Fruit fly (Drosophila melanogaster) whole organism, embryonic: ENCODE measurements around the gene Muc91C.

Experiments
- B-H2 ChIP-seq: fragments of 200-800 bp; sonication (Bioruptor generic); optimal IDR thresholded peaks from 2 replicates; lab custom pipeline; 2018; ENCODE audit warnings: missing biosample characterization, mild to moderate bottlenecking, missing genetic modification characterization
- CG10267 ChIP-seq: fragments of 200-800 bp; sonication (Bioruptor generic); optimal IDR thresholded peaks from 2 replicates; lab custom pipeline; 2018; ENCODE audit warnings: missing biosample characterization, mild to moderate bottlenecking, missing genetic modification characterization, moderate library complexity
- CG11695 ChIP-seq: fragments of 200-800 bp; sonication (Bioruptor generic); IDR thresholded peaks from 3 replicates; pipeline ENCODE4 v1.3.6; 2022; ENCODE audit warnings: missing biosample characterization, missing genetic modification characterization
- CG12391 ChIP-seq: fragments of 200-800 bp; sonication (Bioruptor generic); optimal IDR thresholded peaks from 3 replicates; lab custom pipeline; 2018; ENCODE audit warnings: missing biosample characterization, mild to moderate bottlenecking, missing genetic modification characterization, moderate library complexity
- CG14050 ChIP-seq: fragments of 200-800 bp; sonication (Bioruptor generic); IDR thresholded peaks from 3 replicates; pipeline ENCODE4 v1.3.6; 2022; ENCODE audit warnings: missing biosample characterization, missing genetic modification characterization
- CG15696 ChIP-seq: fragments of 200-800 bp; sonication (Bioruptor generic); optimal IDR thresholded peaks from 2 replicates; lab custom pipeline; 2019; ENCODE audit warnings: missing biosample characterization, mild to moderate bottlenecking, missing genetic modification characterization, moderate library complexity
- CG1647 ChIP-seq: fragments of 200-800 bp; sonication (Bioruptor generic); optimal IDR thresholded peaks from 3 replicates; lab custom pipeline; 2016; ENCODE audit warnings: missing biosample characterization, missing genetic modification characterization
- CG17361 ChIP-seq: fragments of 200-800 bp; sonication (Bioruptor generic); IDR thresholded peaks from 3 replicates; pipeline ENCODE4 v1.3.6; 2022; ENCODE audit warnings: missing biosample characterization, missing genetic modification characterization
- CG18599 ChIP-seq: fragments of 200-800 bp; sonication (Bioruptor generic); optimal IDR thresholded peaks from 3 replicates; lab custom pipeline; 2017; ENCODE audit warnings: missing biosample characterization, missing genetic modification characterization, mild to moderate bottlenecking, moderate library complexity, missing genetic modification reagents
- CG31224 ChIP-seq: fragments of 200-800 bp; sonication (Bioruptor generic); IDR thresholded peaks from 2 replicates; pipeline ENCODE4 v1.3.6; 2022; ENCODE audit warnings: missing biosample characterization, missing genetic modification characterization
- CG31365 ChIP-seq: fragments of 200-800 bp; sonication (Bioruptor generic); optimal IDR thresholded peaks from 2 replicates; lab custom pipeline; 2018; ENCODE audit warnings: missing biosample characterization, mild to moderate bottlenecking, missing genetic modification characterization
- CG31441 ChIP-seq: fragments of 200-800 bp; sonication (Bioruptor generic); IDR thresholded peaks from 2 replicates; pipeline ENCODE4 v1.3.6; 2022; ENCODE audit warnings: missing biosample characterization, missing genetic modification characterization
- CG34376 ChIP-seq: fragments of 200-800 bp; sonication (Bioruptor generic); optimal IDR thresholded peaks from 2 replicates; lab custom pipeline; 2018; ENCODE audit warnings: missing biosample characterization, mild to moderate bottlenecking, missing genetic modification characterization
- CG43689 ChIP-seq: fragments of 200-800 bp; sonication (Bioruptor generic); IDR thresholded peaks from 2 replicates; pipeline ENCODE4 v1.3.6; 2022; ENCODE audit warnings: missing biosample characterization, missing genetic modification characterization
- CG6765 ChIP-seq: fragments of 200-800 bp; sonication (Bioruptor generic); optimal IDR thresholded peaks from 3 replicates; lab custom pipeline; 2017; ENCODE audit warnings: missing biosample characterization, mild to moderate bottlenecking, missing genetic modification characterization
- CG8924 ChIP-seq: fragments of 200-800 bp; optimal IDR thresholded peaks from 3 replicates; lab custom pipeline; 2019; ENCODE audit warnings: missing biosample characterization, mild to moderate bottlenecking, missing genetic modification characterization, moderate library complexity
- Chrac-16 ChIP-seq: fragments of 200-800 bp; sonication (Bioruptor generic); optimal IDR thresholded peaks from 3 replicates; lab custom pipeline; 2016; ENCODE audit warnings: missing biosample characterization, missing genetic modification characterization
- GATAe ChIP-seq: fragments of 200-800 bp; sonication (Bioruptor generic); conservative IDR thresholded peaks from 2 replicates; pipeline ENCODE4 v1.3.6; 2022; ENCODE audit warnings: missing biosample characterization, missing genetic modification characterization
- HmgZ ChIP-seq: fragments of 200-800 bp; sonication (Bioruptor generic); optimal IDR thresholded peaks from 2 replicates; lab custom pipeline; 2018; ENCODE audit warnings: missing biosample characterization, mild to moderate bottlenecking, missing genetic modification characterization
- Hr78 ChIP-seq, 2 experiments: fragments of 200-800 bp in 1 of 2; fragments of >200 bp in 1 of 2; sonication (Bioruptor generic) in 1 of 2; optimal IDR thresholded peaks; 2 replicates each; lab custom pipeline; 2017 to 2019; ENCODE audit warnings: missing biosample characterization in 2 of 2, missing genetic modification characterization in 2 of 2, mild to moderate bottlenecking in 1 of 2, moderate library complexity in 1 of 2
- Jarid2 ChIP-seq: fragments of 200-800 bp; sonication (Bioruptor generic); optimal IDR thresholded peaks from 3 replicates; lab custom pipeline; 2017; ENCODE audit warnings: mild to moderate bottlenecking, missing biosample characterization, missing genetic modification reagents, missing genetic modification characterization
- Med ChIP-seq: fragments of 200-800 bp; sonication (Bioruptor generic); peaks from one replicate; lab custom pipeline; 2016; ENCODE audit warnings: missing biosample characterization, missing genetic modification characterization, mild to moderate bottlenecking, inconsistent platforms, moderate library complexity
- Meics ChIP-seq: fragments of 200-800 bp; sonication (Bioruptor generic); optimal IDR thresholded peaks from 2 replicates; lab custom pipeline; 2017; ENCODE audit warnings: missing biosample characterization, mild to moderate bottlenecking, missing genetic modification characterization
- Ptx1 ChIP-seq: fragments of 200-800 bp; sonication (Bioruptor generic); IDR thresholded peaks from 2 replicates; pipeline ENCODE4 v1.3.6; 2022; ENCODE audit warnings: missing biosample characterization, missing genetic modification characterization
- Sin3A ChIP-seq: fragments of >200 bp; optimal IDR thresholded peaks from 2 replicates; lab custom pipeline; 2018
- Six4 ChIP-seq: fragments of 200-800 bp; sonication (Bioruptor generic); optimal IDR thresholded peaks from 2 replicates; lab custom pipeline; 2016; ENCODE audit warnings: missing biosample characterization, missing genetic modification characterization
- TFAM ChIP-seq: fragments of 200-800 bp; sonication (Bioruptor generic); optimal IDR thresholded peaks from 2 replicates; lab custom pipeline; 2017; ENCODE audit warnings: missing biosample characterization, missing genetic modification characterization, inconsistent platforms
- Xbp1 ChIP-seq: fragments of 200-800 bp; sonication (Bioruptor generic); optimal IDR thresholded peaks from 3 replicates; lab custom pipeline; 2016; ENCODE audit warnings: missing biosample characterization, mild to moderate bottlenecking, missing genetic modification characterization
- dimm ChIP-seq: fragments of 200-800 bp; sonication (Bioruptor generic); IDR thresholded peaks from 2 replicates; pipeline ENCODE4 v1.3.6; 2022; ENCODE audit warnings: missing biosample characterization, missing genetic modification characterization
- esg ChIP-seq: fragments of 200-800 bp; sonication (Bioruptor generic); conservative IDR thresholded peaks from 2 replicates; pipeline ENCODE4 v1.3.6; 2022; ENCODE audit warnings: missing biosample characterization, missing genetic modification characterization
- exex ChIP-seq: fragments of 200-800 bp; sonication (Bioruptor generic); optimal IDR thresholded peaks from 4 replicates; lab custom pipeline; 2018; ENCODE audit warnings: missing biosample characterization, mild to moderate bottlenecking, missing genetic modification characterization, moderate library complexity
- gem ChIP-seq: fragments of 200-800 bp; sonication (Bioruptor generic); optimal IDR thresholded peaks from 2 replicates; lab custom pipeline; 2019; ENCODE audit warnings: missing biosample characterization, mild to moderate bottlenecking, missing genetic modification characterization, moderate library complexity
- grn ChIP-seq: fragments of 200-800 bp; sonication (Bioruptor generic); optimal IDR thresholded peaks from 3 replicates; lab custom pipeline; 2017; ENCODE audit warnings: missing biosample characterization, missing genetic modification characterization
- gro ChIP-seq: fragments of 200-800 bp; sonication (Bioruptor generic); optimal IDR thresholded peaks from 2 replicates; lab custom pipeline; 2016; ENCODE audit warnings: missing biosample characterization, missing genetic modification characterization
- lab ChIP-seq: fragments of 200-800 bp; sonication (Bioruptor generic); optimal IDR thresholded peaks from 3 replicates; lab custom pipeline; 2017; ENCODE audit warnings: missing biosample characterization, missing genetic modification characterization, mild to moderate bottlenecking, moderate library complexity, missing genetic modification reagents
- lov ChIP-seq, 2 experiments: fragments of 200-800 bp in 1 of 2; fragments of >200 bp in 1 of 2; sonication (Bioruptor generic) in 1 of 2; IDR thresholded peaks in 1 of 2; optimal IDR thresholded peaks in 1 of 2; 2 replicates in 1 of 2; 3 replicates in 1 of 2; pipeline versions ENCODE4 v1.3.6 to Lab custom; 2017 to 2022; ENCODE audit warnings: missing biosample characterization in 1 of 2, missing genetic modification characterization in 1 of 2
- mirr ChIP-seq: fragments of 200-800 bp; sonication (Bioruptor generic); optimal IDR thresholded peaks from 3 replicates; lab custom pipeline; 2018; ENCODE audit warnings: missing biosample characterization, mild to moderate bottlenecking, missing genetic modification characterization
- row ChIP-seq: fragments of 200-800 bp; sonication (Bioruptor generic); IDR thresholded peaks from 3 replicates; pipeline ENCODE4 v1.3.6; 2022; ENCODE audit warnings: missing biosample characterization, missing genetic modification characterization
- run ChIP-seq: fragments of 200-800 bp; sonication (Bioruptor generic); optimal IDR thresholded peaks from 3 replicates; lab custom pipeline; 2018; ENCODE audit warnings: missing biosample characterization, mild to moderate bottlenecking, missing genetic modification characterization
- salm ChIP-seq: fragments of 200-800 bp; sonication (Bioruptor generic); optimal IDR thresholded peaks from 2 replicates; lab custom pipeline; 2018; ENCODE audit warnings: missing biosample characterization, mild to moderate bottlenecking, missing genetic modification characterization
- sd ChIP-seq: fragments of 200-800 bp; sonication (Bioruptor generic); optimal IDR thresholded peaks from 3 replicates; lab custom pipeline; 2018; ENCODE audit warnings: missing biosample characterization, mild to moderate bottlenecking, missing genetic modification characterization, moderate library complexity
- sug ChIP-seq: fragments of 200-800 bp; optimal IDR thresholded peaks from 2 replicates; lab custom pipeline; 2019; ENCODE audit warnings: missing biosample characterization, mild to moderate bottlenecking, missing genetic modification characterization, moderate library complexity
- tgo ChIP-seq: fragments of 200-800 bp; sonication (Bioruptor generic); IDR thresholded peaks from 3 replicates; pipeline ENCODE4 v1.3.6; 2022; ENCODE audit warnings: missing biosample characterization, missing genetic modification characterization
- tx ChIP-seq: fragments of 200-800 bp; sonication (Bioruptor generic); optimal IDR thresholded peaks from 2 replicates; lab custom pipeline; 2016; ENCODE audit warnings: missing biosample characterization, missing genetic modification characterization
- wdn ChIP-seq: fragments of 200-800 bp; sonication (Bioruptor generic); IDR thresholded peaks from 2 replicates; pipeline ENCODE4 v1.3.6; 2022; ENCODE audit warnings: missing biosample characterization, missing genetic modification characterization
- z ChIP-seq: fragments of 200-800 bp; sonication (Bioruptor generic); IDR thresholded peaks from 3 replicates; pipeline ENCODE4 v1.3.6; 2022; ENCODE audit warnings: missing biosample characterization, missing genetic modification characterization

Muc91C gene

dm6 chr3R:18677500-18677940, 15.0 kb downstream of the Muc91C start, which contains the start of the genes dind and CG7706 (continued):
- no peak for TF ChIP-seq CG15696 (tag; lab: Kevin White, UChicago)
- no peak for TF ChIP-seq salm (tag; lab: Kevin White, UChicago)
- no peak for TF ChIP-seq tgo (GFP tag; lab: Robert Waterston, UW)
- no peak for TF ChIP-seq CG1647 (GFP tag; lab: Kevin White, UChicago)
- TF ChIP-seq gro (GFP tag; lab: Kevin White, UChicago), result no peak
- TF ChIP-seq CG18599 (GFP tag; lab: Kevin White, UChicago), result no peak

dm6 chr3R:18671112-18671729, 21.3 kb downstream of the Muc91C start, which contains the start of gene CG31230:
Gene CG31230, plus strand, starts transcription at chr3R:18671679.
- TF ChIP-seq sd (tag; lab: Kevin White, UChicago), result peak; percentile 94
- TF ChIP-seq mirr, result peak; percentile 0
- TF ChIP-seq CG31224 (GFP tag; lab: Robert Waterston, UW), result no peak
- TF ChIP-seq CG34376 (GFP tag; lab: Kevin White, UChicago), result peak; percentile 11
- peak; percentile 1 for TF ChIP-seq B-H2
- peak in 1 of 2 experiments; percentile 30 for TF ChIP-seq Hr78 (GFP tag; optimal IDR thresholded peaks at IDR 0.05; lab: Kevin White, UChicago)
- peak; percentile 41 for TF ChIP-seq HmgZ (tag; lab: Kevin White, UChicago)
- no peak for TF ChIP-seq gem (tag; lab: Kevin White, UChicago)
- TF ChIP-seq GATAe (GFP tag; lab: Robert Waterston, UW), result peak; percentile 71; the same call in 1 of the 2 replicates
- 0 out of 3 replicates have a peak, but pooled peaks have one; percentile 6 for TF ChIP-seq z (GFP tag; lab: Robert Waterston, UW)
- peak; percentile 50 for TF ChIP-seq Jarid2 (GFP tag; lab: Kevin White, UChicago)
- TF ChIP-seq exex (tag; lab: Kevin White, UChicago), result peak; percentile 62
- peak; percentile 16 for TF ChIP-seq sug (tag; lab: Kevin White, UChicago)
- peak; percentile 4 for TF ChIP-seq grn
- no peak for TF ChIP-seq CG8924 (tag; lab: Kevin White, UChicago)
- TF ChIP-seq CG10267 (tag; lab: Kevin White, UChicago), result no peak
- TF ChIP-seq lab (GFP tag; lab: Kevin White, UChicago), result peak; percentile 29
- TF ChIP-seq wdn (GFP tag; lab: Robert Waterston, UW), result no peak
- peak; percentile 2 for TF ChIP-seq CG31365 (tag; lab: Kevin White, UChicago)
- TF ChIP-seq Med (GFP tag; lab: Kevin White, UChicago), result peak; percentile 39
- TF ChIP-seq CG11695, result peak; percentile 13; the same call in 1 of the 3 replicates
- TF ChIP-seq, all 482 proteins: peak for 16

DNA sequence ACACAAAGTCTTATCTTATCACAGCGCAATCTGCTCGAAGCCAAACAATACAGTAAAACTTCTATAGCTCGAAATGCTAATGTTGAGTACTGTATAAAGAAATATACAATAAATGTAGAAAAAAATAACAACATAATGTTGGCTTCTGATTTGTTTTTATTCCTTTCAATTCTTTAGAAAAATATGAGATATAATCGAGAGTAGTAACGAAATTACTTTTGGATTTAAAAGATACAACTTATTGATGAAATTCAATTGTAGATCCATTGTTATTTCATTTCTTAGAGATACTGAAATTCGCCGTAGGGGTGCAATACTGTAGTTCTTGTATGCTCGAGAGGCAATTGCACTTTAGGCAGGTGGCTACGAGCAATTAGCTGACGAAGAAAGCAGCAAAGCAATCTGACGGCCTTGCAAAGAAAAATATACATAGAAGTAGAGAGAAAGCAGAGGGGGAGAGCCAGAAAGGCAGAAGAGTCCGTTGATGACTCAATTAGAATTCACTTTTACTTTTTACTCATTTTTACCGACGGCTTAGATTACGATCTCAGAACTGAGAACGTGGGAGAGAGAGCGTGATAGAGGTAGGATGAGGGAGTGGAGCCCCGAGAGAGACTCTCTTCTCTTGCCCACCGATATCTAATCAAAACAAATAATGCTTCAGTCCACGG, 21.9 kb downstream of the Muc91C start:
- TF ChIP-seq CG17361 (GFP tag; lab: Robert Waterston, UW), result peak; percentile 60; the same call in 2 of the 3 replicates
- peak; percentile 65 for TF ChIP-seq row (GFP tag; lab: Robert Waterston, UW)
- peak; percentile 1 for TF ChIP-seq Chrac-16 (GFP tag; lab: Kevin White, UChicago)
- peak; percentile 67 for TF ChIP-seq CG12391 (tag; lab: Kevin White, UChicago)
- no peak for TF ChIP-seq CG14050 (GFP tag; lab: Robert Waterston, UW)
- 0 out of 2 replicates have a peak, but pooled peaks have one; percentile 20 for TF ChIP-seq esg (GFP tag; lab: Robert Waterston, UW)
- peak; percentile 0 for TF ChIP-seq Six4 (GFP tag; lab: Kevin White, UChicago)
- peak; percentile 27 for TF ChIP-seq Xbp1
- peak; percentile 41 for TF ChIP-seq Meics
- no peak for TF ChIP-seq dimm (GFP tag; lab: Robert Waterston, UW)
- no peak for TF ChIP-seq lov (optimal IDR thresholded peaks at IDR 0.05; lab: Kevin White, UChicago)
- TF ChIP-seq lov (GFP tag; IDR thresholded peaks at IDR 0.05; lab: Robert Waterston, UW), result no peak
- peak; percentile 71 for TF ChIP-seq CG31441 (GFP tag; lab: Robert Waterston, UW)
- TF ChIP-seq CG6765 (GFP tag; lab: Kevin White, UChicago), result peak; percentile 8
- TF ChIP-seq Ptx1, result peak; percentile 40
- TF ChIP-seq Sin3A, result no peak
- no peak for TF ChIP-seq TFAM (GFP tag; lab: Kevin White, UChicago)
- TF ChIP-seq tx (GFP tag; lab: Kevin White, UChicago), result no peak
- peak; percentile 33 for TF ChIP-seq run
- no peak for TF ChIP-seq CG43689 (GFP tag; lab: Robert Waterston, UW)
